Worm (Caenorhabditis elegans) whole organism, midembryonic: ENCODE measurements around the gene srdh-1.

Experiments
- T22C8.4 ChIP-seq: fragments of 200-800 bp; sonication (Bioruptor generic); IDR thresholded peaks from 2 replicates; pipeline ENCODE4 v1.3.6; 2022; ENCODE audit warnings: missing genetic modification characterization, missing compliant biosample characterization
- cog-1 ChIP-seq: sonication (generic microtip); optimal IDR thresholded peaks from 2 replicates; lab custom pipeline; 2016; ENCODE audit warnings: missing genetic modification characterization, missing compliant biosample characterization
- flt-1 ChIP-seq: fragments of 200-800 bp; sonication (Bioruptor generic); IDR thresholded peaks from 2 replicates; pipeline ENCODE4 v1.3.6; 2022; ENCODE audit warnings: missing genetic modification characterization, missing compliant biosample characterization
- klf-2 ChIP-seq: fragments of 200-800 bp; sonication (Bioruptor generic); conservative IDR thresholded peaks from 2 replicates; pipeline ENCODE4 v1.3.6; 2022; ENCODE audit warnings: missing genetic modification reagents, missing genetic modification characterization, missing compliant biosample characterization
- med-1 ChIP-seq: sonication (generic microtip); optimal IDR thresholded peaks from 2 replicates; lab custom pipeline; 2017; ENCODE audit warnings: missing genetic modification characterization, mild to moderate bottlenecking, missing compliant biosample characterization, antibody characterized with exemption, missing genetic modification reagents; ENCODE audit not compliant: insufficient read depth
- ref-1 ChIP-seq: fragments of 200-800 bp; sonication (Bioruptor generic); conservative IDR thresholded peaks from 2 replicates; pipeline ENCODE4 v1.3.6; 2022; ENCODE audit warnings: missing genetic modification reagents, missing genetic modification characterization, missing compliant biosample characterization
- tab-1 ChIP-seq: fragments of 200-800 bp; sonication (Bioruptor generic); IDR thresholded peaks from 2 replicates; pipeline ENCODE4 v1.3.6; 2022; ENCODE audit warnings: missing genetic modification characterization, missing compliant biosample characterization
- ztf-23 ChIP-seq: fragments of 200-800 bp; sonication (Bioruptor generic); IDR thresholded peaks from 2 replicates; pipeline ENCODE4 v1.3.6; 2022; ENCODE audit warnings: missing genetic modification reagents, missing genetic modification characterization, missing compliant biosample characterization
- ztf-29 ChIP-seq: fragments of 200-800 bp; sonication (Bioruptor generic); IDR thresholded peaks from 2 replicates; pipeline ENCODE4 v1.3.6; 2022; ENCODE audit warnings: missing genetic modification reagents, missing genetic modification characterization, missing compliant biosample characterization

srdh-1 gene

ce11 chrII:8283158-8283717 is 18.8 kb downstream of the srdh-1 start, which contains the start of the genes nst-1 and cct-4:
Gene nst-1 (minus strand): TSS chrII:8283208.
Gene cct-4 (plus strand): TSS chrII:8283667.
- TF ChIP-seq ztf-29 (GFP tag; lab: Robert Waterston, UW) = no peak
- no peak for TF ChIP-seq med-1
- TF ChIP-seq ztf-23 (GFP tag; lab: Robert Waterston, UW) = no peak
- no peak for TF ChIP-seq cog-1 (tag; lab: Kevin White, UChicago)
- no peak for TF ChIP-seq flt-1 (GFP tag; lab: Robert Waterston, UW)

- no peak for TF ChIP-seq ztf-23 (GFP tag; lab: Robert Waterston, UW)
- TF ChIP-seq T22C8.4 (GFP tag; lab: Robert Waterston, UW) = no peak
- no peak for TF ChIP-seq ztf-29 (GFP tag; lab: Robert Waterston, UW)
- no peak for TF ChIP-seq med-1
- TF ChIP-seq cog-1 (tag; lab: Kevin White, UChicago) = no peak
- TF ChIP-seq flt-1 (GFP tag; lab: Robert Waterston, UW) = no peak
- no peak for TF ChIP-seq klf-2 (GFP tag; lab: Robert Waterston, UW)
- TF ChIP-seq ref-1 (GFP tag; lab: Robert Waterston, UW) = no peak
- TF ChIP-seq tab-1 (GFP tag; lab: Robert Waterston, UW) = no peak
Observed at ce11 chrII:8295296-8295695, 30.8 kb downstream of the srdh-1 start, which contains the start of gene nlp-55. Gene nlp-55 (minus strand): TSS chrII:8295396.

ce11 chrII:8308314-8308713 is 43.9 kb downstream of the srdh-1 start:
- TF ChIP-seq tab-1 (GFP tag; lab: Robert Waterston, UW) = no peak
- TF ChIP-seq ztf-29 (GFP tag; lab: Robert Waterston, UW) = no peak
- no peak for TF ChIP-seq flt-1 (GFP tag; lab: Robert Waterston, UW)
- TF ChIP-seq ref-1 (GFP tag; lab: Robert Waterston, UW) = no peak
- no peak for TF ChIP-seq med-1
- TF ChIP-seq cog-1 (tag; lab: Kevin White, UChicago) = no peak
- TF ChIP-seq klf-2 (GFP tag; lab: Robert Waterston, UW) = no peak
- TF ChIP-seq T22C8.4 (GFP tag; lab: Robert Waterston, UW) = no peak
- no peak for TF ChIP-seq ztf-23 (GFP tag; lab: Robert Waterston, UW)

ce11 chrII:8311484-8311883 is 47.0 kb downstream of the srdh-1 start:
- no peak for TF ChIP-seq ref-1 (GFP tag; lab: Robert Waterston, UW)
- TF ChIP-seq tab-1 (GFP tag; lab: Robert Waterston, UW) = no peak
- no peak for TF ChIP-seq ztf-23 (GFP tag; lab: Robert Waterston, UW)
- TF ChIP-seq T22C8.4 (GFP tag; lab: Robert Waterston, UW) = no peak
- no peak for TF ChIP-seq ztf-29 (GFP tag; lab: Robert Waterston, UW)
- no peak for TF ChIP-seq med-1
- no peak for TF ChIP-seq klf-2 (GFP tag; lab: Robert Waterston, UW)
- TF ChIP-seq cog-1 (tag; lab: Kevin White, UChicago) = no peak
- no peak for TF ChIP-seq flt-1 (GFP tag; lab: Robert Waterston, UW)

ce11 chrII:8312012-8312411 is 47.6 kb downstream of the srdh-1 start:
- no peak for TF ChIP-seq ztf-29 (GFP tag; lab: Robert Waterston, UW)
- TF ChIP-seq med-1 = no peak
- no peak for TF ChIP-seq flt-1 (GFP tag; lab: Robert Waterston, UW)
- no peak for TF ChIP-seq klf-2 (GFP tag; lab: Robert Waterston, UW)
- no peak for TF ChIP-seq ztf-23 (GFP tag; lab: Robert Waterston, UW)
- no peak for TF ChIP-seq T22C8.4 (GFP tag; lab: Robert Waterston, UW)
- TF ChIP-seq ref-1 (GFP tag; lab: Robert Waterston, UW) = no peak

- TF ChIP-seq klf-2 (GFP tag; lab: Robert Waterston, UW) (no peak), ztf-23 (GFP tag; lab: Robert Waterston, UW) (no peak), T22C8.4 (GFP tag; lab: Robert Waterston, UW) (no peak), ref-1 (GFP tag; lab: Robert Waterston, UW) (no peak), flt-1 (GFP tag; lab: Robert Waterston, UW) (no peak), tab-1 (GFP tag; lab: Robert Waterston, UW) (no peak), cog-1 (tag; lab: Kevin White, UChicago) (no peak), med-1 (no peak), ztf-29 (GFP tag; lab: Robert Waterston, UW) (no peak)
Observed at ce11 chrII:8314768-8315167, 50.3 kb downstream of the srdh-1 start.

- TF ChIP-seq cog-1 (tag; lab: Kevin White, UChicago) = no peak
- no peak for TF ChIP-seq klf-2 (GFP tag; lab: Robert Waterston, UW)
- no peak for TF ChIP-seq flt-1 (GFP tag; lab: Robert Waterston, UW)
- no peak for TF ChIP-seq ztf-23 (GFP tag; lab: Robert Waterston, UW)
- TF ChIP-seq ref-1 (GFP tag; lab: Robert Waterston, UW) = no peak
- TF ChIP-seq med-1 = no peak
- TF ChIP-seq T22C8.4 (GFP tag; lab: Robert Waterston, UW) = no peak
- TF ChIP-seq tab-1 (GFP tag; lab: Robert Waterston, UW) = no peak
- TF ChIP-seq ztf-29 (GFP tag; lab: Robert Waterston, UW) = no peak
Observed at ce11 chrII:8316701-8317100, 52.2 kb downstream of the srdh-1 start.
